Worm (Caenorhabditis elegans): ENCODE results near the gene rhr-1.

The rhr-1 gene

DNA sequence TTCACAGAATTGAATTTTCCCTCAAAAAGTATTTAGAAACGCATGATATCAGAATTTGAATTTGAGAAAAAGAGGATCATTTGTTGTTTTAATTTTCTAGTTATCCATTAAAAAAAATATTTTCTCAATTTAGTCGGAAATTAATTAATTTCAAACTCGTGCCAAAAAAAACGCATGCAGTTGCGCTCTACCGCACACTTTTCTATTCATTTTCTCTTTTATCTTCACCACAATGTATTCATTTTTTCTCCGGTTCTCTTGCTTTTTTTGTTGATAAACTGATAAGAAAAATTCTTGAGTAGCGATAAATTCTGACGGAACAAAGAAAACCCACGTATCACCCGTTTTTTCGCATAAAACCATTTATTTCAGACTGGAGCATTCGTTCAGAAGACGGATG is 5.1 kb downstream of the rhr-1 start, which contains the start of gene acl-6:
TSS of gene acl-6 (plus strand) at position 367 of the 400 bp plus-strand sequence.
- TF ChIP-seq K02D7.2 (tag; optimal IDR thresholded peaks at IDR 0.05): no peak
- TF ChIP-seq ceh-14 (tag; optimal IDR thresholded peaks at IDR 0.05): peak; percentile 40
- TF ChIP-seq ceh-48 (tag; optimal IDR thresholded peaks at IDR 0.05): no peak
- no peak for TF ChIP-seq mec-3 (tag; optimal IDR thresholded peaks at IDR 0.05; ENCODE audit: borderline replicate concordance)
- TF ChIP-seq pha-4 (tag; optimal IDR thresholded peaks at IDR 0.05): no peak
- no peak for TF ChIP-seq unc-86 (tag; optimal IDR thresholded peaks at IDR 0.05)
- no peak for TF ChIP-seq C38D4.7 (GFP tag; optimal IDR thresholded peaks at IDR 0.05)
- TF ChIP-seq syd-9 (tag; optimal IDR thresholded peaks at IDR 0.05): no peak
- no peak for TF ChIP-seq ceh-9 (tag; optimal IDR thresholded peaks at IDR 0.05)
- no peak for TF ChIP-seq gmeb-2 (tag; optimal IDR thresholded peaks at IDR 0.05)
- TF ChIP-seq tbx-2 (tag; optimal IDR thresholded peaks at IDR 0.05): no peak
- TF ChIP-seq ceh-22 (tag; optimal IDR thresholded peaks at IDR 0.05): no peak
- no peak for TF ChIP-seq npax-4 (tag; optimal IDR thresholded peaks at IDR 0.05)
- TF ChIP-seq hlh-15 (tag; optimal IDR thresholded peaks at IDR 0.05): no peak
- TF ChIP-seq dve-1 (tag; optimal IDR thresholded peaks at IDR 0.05): peak; percentile 14
- TF ChIP-seq fkh-6 (tag; optimal IDR thresholded peaks at IDR 0.05): no peak
- no peak for TF ChIP-seq ttx-3 (tag; optimal IDR thresholded peaks at IDR 0.05)
- no peak for TF ChIP-seq lim-6 (tag; optimal IDR thresholded peaks at IDR 0.05)
- TF ChIP-seq odd-2 (tag; optimal IDR thresholded peaks at IDR 0.05): no peak
- no peak for TF ChIP-seq unc-3 (GFP tag; conservative IDR thresholded peaks at IDR 0.05)
- TF ChIP-seq unc-3 (tag; optimal IDR thresholded peaks at IDR 0.05): no peak
- TF ChIP-seq ceh-18 (tag; optimal IDR thresholded peaks at IDR 0.05): no peak
- no peak for TF ChIP-seq fax-1 (tag; optimal IDR thresholded peaks at IDR 0.05)
- TF ChIP-seq lin-11 (tag; optimal IDR thresholded peaks at IDR 0.05): no peak
- TF ChIP-seq ahr-1 (tag; optimal IDR thresholded peaks at IDR 0.05): no peak
- no peak for TF ChIP-seq hlh-13 (GFP tag; optimal IDR thresholded peaks at IDR 0.05)
- peak; percentile 96 for TF ChIP-seq elt-2 (tag; optimal IDR thresholded peaks at IDR 0.05)
- no peak for TF ChIP-seq ets-4 (tag; optimal IDR thresholded peaks at IDR 0.05)
- peak; percentile 51 for TF ChIP-seq unc-42 (tag; optimal IDR thresholded peaks at IDR 0.05)
- peak; percentile 41 for TF ChIP-seq pqm-1 (tag; optimal IDR thresholded peaks at IDR 0.05)
- TF ChIP-seq dmd-4 (tag; optimal IDR thresholded peaks at IDR 0.05; ENCODE audit: borderline replicate concordance): no peak
- TF ChIP-seq sox-2 (GFP tag; IDR thresholded peaks at IDR 0.05): no peak

DNA sequence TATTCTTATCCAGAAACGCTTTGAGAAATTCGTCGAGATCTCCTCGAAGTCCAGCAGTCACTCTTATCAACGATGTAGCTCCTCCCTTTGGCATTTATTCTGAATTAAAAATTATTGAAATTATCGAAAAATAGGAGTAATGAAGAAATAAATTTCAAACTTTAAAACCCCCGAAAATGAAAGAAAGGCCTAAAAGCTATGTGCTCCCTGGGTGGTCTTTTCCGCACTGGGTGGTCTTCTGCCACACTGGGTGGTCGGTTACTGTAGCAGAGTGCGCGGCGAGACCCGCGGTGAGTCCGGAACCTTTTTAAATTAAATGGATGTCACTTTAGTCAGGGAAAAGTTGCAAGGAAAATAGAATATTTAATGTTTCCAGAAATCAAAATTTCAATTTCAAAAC is 11.1 kb downstream of the rhr-1 start, which contains the start of gene snpc-1.3:
TSS of gene snpc-1.3 (minus strand) at position 101 of the 400 bp plus-strand sequence.
- TF ChIP-seq hlh-30 (tag; optimal IDR thresholded peaks at IDR 0.05; ENCODE audit: insufficient read depth) (no peak), hlh-13 (GFP tag; optimal IDR thresholded peaks at IDR 0.05) (no peak), elt-4 (tag; optimal IDR thresholded peaks at IDR 0.05) (no peak), pros-1 (tag; optimal IDR thresholded peaks at IDR 0.05) (no peak), K09A11.1 (tag; optimal IDR thresholded peaks at IDR 0.05; ENCODE audit: insufficient read depth) (no peak), nhr-232 (tag; optimal IDR thresholded peaks at IDR 0.05) (no peak), hlh-8 (tag; optimal IDR thresholded peaks at IDR 0.05) (no peak), F13H6.1 (tag; optimal IDR thresholded peaks at IDR 0.05) (no peak), hlh-15 (tag; optimal IDR thresholded peaks at IDR 0.05) (no peak), ceh-22 (tag; optimal IDR thresholded peaks at IDR 0.05) (no peak), ceh-24 (tag; optimal IDR thresholded peaks at IDR 0.05) (no peak), Y22D7AL.16 (tag; optimal IDR thresholded peaks at IDR 0.05) (no peak), ama-1 (optimal IDR thresholded peaks at IDR 0.05) (no peak)

DNA sequence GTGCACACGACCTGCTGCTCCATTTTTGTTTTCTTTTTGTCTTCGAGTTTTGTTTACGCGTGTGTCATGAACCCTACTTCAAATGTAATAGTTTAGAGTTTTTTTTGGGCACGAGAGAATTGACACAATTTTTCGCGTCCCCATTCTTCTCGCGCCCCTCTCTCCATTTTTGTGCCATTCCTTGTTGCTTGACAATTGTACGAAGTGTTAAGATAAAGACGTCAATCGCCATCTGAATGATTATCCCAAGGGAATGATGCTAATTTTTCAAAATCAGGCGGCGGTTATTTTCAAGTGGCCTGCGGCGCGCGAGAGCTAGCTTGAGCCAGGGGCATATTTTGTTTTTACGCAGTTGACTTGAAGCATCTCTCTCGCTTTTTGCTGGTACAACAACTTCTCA is 14.4 kb downstream of the rhr-1 start:
- TF ChIP-seq nhr-11 (tag; optimal IDR thresholded peaks at IDR 0.05) (no peak), hlh-13 (GFP tag; optimal IDR thresholded peaks at IDR 0.05) (no peak)
